Worm (Caenorhabditis elegans): Measurements from ENCODE around the gene T26G10.4.

Gene T26G10.4

ce11 chrIII:9450933-9451332 lies 30.6 kb downstream of the T26G10.4 start:
- TF ChIP-seq Y105C5A.15 (GFP tag; IDR thresholded peaks at IDR 0.05) (no peak), gei-8 (GFP tag; optimal IDR thresholded peaks at IDR 0.05) (no peak), unc-62 (GFP tag; optimal IDR thresholded peaks at IDR 0.05 in 1 of 2) (peak in 1 of 2 experiments; percentile 84), unc-62 (tag; optimal IDR thresholded peaks at IDR 0.05) (no peak), mes-2 (tag; optimal IDR thresholded peaks at IDR 0.05; ENCODE audit: poor library complexity, severe bottlenecking) (peak; percentile 17), mxl-3 (GFP tag; optimal IDR thresholded peaks at IDR 0.05) (peak; percentile 12), T26A8.4 (GFP tag; IDR thresholded peaks at IDR 0.05) (0 out of 2 replicates have a peak, but pooled peaks have one; percentile 27), skn-1 (tag; optimal IDR thresholded peaks at IDR 0.05) (no peak), lsy-2 (tag; optimal IDR thresholded peaks at IDR 0.05) (peak in 1 of 2 experiments; percentile 37), hlh-11 (tag; optimal IDR thresholded peaks at IDR 0.05) (peak; percentile 1), tag-97 (GFP tag; IDR thresholded peaks at IDR 0.05) (no peak), hlh-30 (tag; optimal IDR thresholded peaks at IDR 0.05; ENCODE audit: insufficient read depth) (peak; percentile 41)

ce11 chrIII:9453962-9454361 lies 33.6 kb downstream of the T26G10.4 start, which contains the start of gene F54C8.7:
Gene F54C8.7, minus strand, starts transcription at chrIII:9454062.
- no peak for TF ChIP-seq spr-1 (tag; optimal IDR thresholded peaks at IDR 0.05)
- no peak for TF ChIP-seq daf-8 (GFP tag; IDR thresholded peaks at IDR 0.05)
- no peak for TF ChIP-seq mxl-3 (GFP tag; optimal IDR thresholded peaks at IDR 0.05)
- TF ChIP-seq T20F7.1 (GFP tag; optimal IDR thresholded peaks at IDR 0.05), result no peak
- TF ChIP-seq nhr-237 (tag; optimal IDR thresholded peaks at IDR 0.05), result no peak
- no peak for TF ChIP-seq lin-1 (GFP tag; IDR thresholded peaks at IDR 0.05)
- no peak for TF ChIP-seq F44E2.7 (GFP tag; IDR thresholded peaks at IDR 0.05)
- TF ChIP-seq pha-4 (GFP tag; IDR thresholded peaks at IDR 0.05), result no peak
- TF ChIP-seq pha-4 (tag; optimal IDR thresholded peaks at IDR 0.05), result no peak
- no peak for TF ChIP-seq hif-1 (tag; optimal IDR thresholded peaks at IDR 0.05)
- no peak for TF ChIP-seq lin-15B (tag; optimal IDR thresholded peaks at IDR 0.05)
- no peak for TF ChIP-seq R02D3.7 (tag; optimal IDR thresholded peaks at IDR 0.05)
- no peak for TF ChIP-seq arid-1 (GFP tag; conservative IDR thresholded peaks at IDR 0.05)
- no peak for TF ChIP-seq mxl-2 (GFP tag; conservative IDR thresholded peaks at IDR 0.05)
- TF ChIP-seq dve-1 (tag; optimal IDR thresholded peaks at IDR 0.05; ENCODE audit: insufficient read depth), result no peak

ce11 chrIII:9454730-9455129 lies 34.4 kb downstream of the T26G10.4 start:
- TF ChIP-seq hlh-11 (tag; optimal IDR thresholded peaks at IDR 0.05) (peak; percentile 22), nhr-48 (tag; optimal IDR thresholded peaks at IDR 0.05) (peak; percentile 52), cey-2 (tag; optimal IDR thresholded peaks at IDR 0.05; ENCODE audit: borderline replicate concordance, insufficient read depth) (peak; percentile 4), nhr-28 (tag; optimal IDR thresholded peaks at IDR 0.05) (no peak), lin-13 (GFP tag; optimal IDR thresholded peaks at IDR 0.05) (no peak), madf-9 (GFP tag; conservative IDR thresholded peaks at IDR 0.05) (no peak), snpc-4 (tag; optimal IDR thresholded peaks at IDR 0.05) (no peak), mes-2 (tag; optimal IDR thresholded peaks at IDR 0.05; ENCODE audit: poor library complexity, severe bottlenecking) (peak; percentile 17), fkh-10 (GFP tag; optimal IDR thresholded peaks at IDR 0.05) (no peak), mxl-3 (GFP tag; optimal IDR thresholded peaks at IDR 0.05) (peak; percentile 93), lsy-2 (tag; optimal IDR thresholded peaks at IDR 0.05) (peak in 1 of 2 experiments; percentile 12)

ce11 chrIII:9455980-9456658 lies 35.8 kb downstream of the T26G10.4 start, which contains the start of the genes rheb-1 and spk-1:
Gene rheb-1, minus strand, starts transcription at chrIII:9456030.
Gene spk-1, plus strand, starts transcription at chrIII:9456608.
- peak; percentile 86 for TF ChIP-seq lin-38 (GFP tag; IDR thresholded peaks at IDR 0.05)
- peak; percentile 82 for TF ChIP-seq pha-4 (GFP tag; IDR thresholded peaks at IDR 0.05)
- peak; percentile 89 for TF ChIP-seq pha-4 (tag; optimal IDR thresholded peaks at IDR 0.05)
- TF ChIP-seq mdt-29 (GFP tag; IDR thresholded peaks at IDR 0.05), result peak; percentile 69; the same call in 1 of the 2 replicates
- TF ChIP-seq ces-1 (GFP tag; optimal IDR thresholded peaks at IDR 0.05), result no peak
- no peak for TF ChIP-seq unc-62 (GFP tag; optimal IDR thresholded peaks at IDR 0.05 in 1 of 2)
- no peak for TF ChIP-seq unc-62 (tag; optimal IDR thresholded peaks at IDR 0.05)
- peak; percentile 90 for TF ChIP-seq nhr-28 (tag; optimal IDR thresholded peaks at IDR 0.05)
- no peak for TF ChIP-seq cey-2 (tag; optimal IDR thresholded peaks at IDR 0.05; ENCODE audit: borderline replicate concordance, insufficient read depth)
- TF ChIP-seq zfp-2 (tag; optimal IDR thresholded peaks at IDR 0.05), result peak; percentile 93
- no peak for TF ChIP-seq snpc-1.2 (GFP tag; IDR thresholded peaks at IDR 0.05)
- no peak for TF ChIP-seq gei-8 (GFP tag; optimal IDR thresholded peaks at IDR 0.05)
- TF ChIP-seq dmd-9 (GFP tag; IDR thresholded peaks at IDR 0.05), result no peak
- peak; percentile 93 for TF ChIP-seq nhr-77 (tag; optimal IDR thresholded peaks at IDR 0.05)
- peak; percentile 94 for TF ChIP-seq T26A8.4 (GFP tag; IDR thresholded peaks at IDR 0.05)
- peak; percentile 89 for TF ChIP-seq nhr-48 (tag; optimal IDR thresholded peaks at IDR 0.05)
- TF ChIP-seq F44E2.7 (GFP tag; IDR thresholded peaks at IDR 0.05), result no peak
- peak; percentile 94 for TF ChIP-seq nhr-6 (tag; optimal IDR thresholded peaks at IDR 0.05)
- TF ChIP-seq lir-3 (tag; optimal IDR thresholded peaks at IDR 0.05), result no peak
- TF ChIP-seq php-3 (GFP tag; IDR thresholded peaks at IDR 0.05), result peak; percentile 88
- no peak for TF ChIP-seq Y105C5A.15 (GFP tag; IDR thresholded peaks at IDR 0.05)

Measured in whole organism, L4 larva.